Worm (Caenorhabditis elegans): ENCODE measurements around the gene hrde-1.
A peak's percentile ranks its signal among the peaks of the same experiment; 100 is the strongest.

The hrde-1 gene

DNA sequence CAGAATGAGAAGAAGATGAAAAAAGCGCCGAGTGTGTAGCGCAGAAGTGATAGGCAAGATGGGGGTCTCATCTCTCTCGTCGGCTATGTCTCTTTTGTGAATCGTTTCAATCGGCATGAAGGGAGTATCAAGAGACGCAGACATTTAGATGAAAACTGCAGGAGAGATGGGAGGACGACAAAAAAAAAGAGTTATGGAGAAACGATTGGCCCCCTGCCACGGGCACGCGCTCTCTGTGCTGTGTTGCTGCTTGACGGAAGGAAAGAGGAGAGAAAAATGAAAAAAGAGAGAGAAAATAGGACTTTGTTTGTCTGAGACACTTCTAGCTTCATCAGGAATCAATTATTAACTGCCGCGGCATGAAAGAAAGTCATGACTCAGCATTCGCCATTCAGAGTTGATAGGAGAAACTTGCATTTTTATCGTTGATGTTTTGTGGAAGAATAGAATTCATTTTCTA, 47.7 kb upstream of the hrde-1 start (continued):
- TF ChIP-seq nhr-25 (tag; optimal IDR thresholded peaks at IDR 0.05) (peak; percentile 11), unc-62 (GFP tag; optimal IDR thresholded peaks at IDR 0.05) (no peak), mdl-1 (tag; optimal IDR thresholded peaks at IDR 0.05) (peak; percentile 84 to 91), unc-55 (GFP tag; optimal IDR thresholded peaks at IDR 0.05) (peak; percentile 88)

DNA sequence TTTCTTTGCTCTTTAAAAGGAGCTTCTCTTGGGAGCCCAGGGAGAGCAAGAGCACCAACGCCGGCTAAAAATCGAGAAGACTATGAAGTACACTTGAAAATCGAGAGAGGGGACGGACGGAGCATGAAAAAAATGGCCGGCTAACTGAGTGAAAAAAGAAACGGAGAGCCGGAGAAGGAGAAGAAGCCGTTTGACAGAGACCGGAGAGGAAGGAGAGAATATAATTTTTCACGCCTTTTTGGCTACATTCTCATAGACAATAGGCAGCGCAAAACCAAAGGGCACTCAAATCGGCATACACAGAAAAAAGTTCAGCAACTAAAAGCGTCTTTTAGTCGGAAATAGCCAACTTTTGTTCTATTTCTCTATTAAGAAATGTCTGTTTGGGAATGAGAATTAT, 45.6 kb upstream of the hrde-1 start:
- TF ChIP-seq C34F6.9 (tag; optimal IDR thresholded peaks at IDR 0.05) (no peak), mdl-1 (tag; optimal IDR thresholded peaks at IDR 0.05) (peak in 1 of 2 experiments; percentile 16)

DNA sequence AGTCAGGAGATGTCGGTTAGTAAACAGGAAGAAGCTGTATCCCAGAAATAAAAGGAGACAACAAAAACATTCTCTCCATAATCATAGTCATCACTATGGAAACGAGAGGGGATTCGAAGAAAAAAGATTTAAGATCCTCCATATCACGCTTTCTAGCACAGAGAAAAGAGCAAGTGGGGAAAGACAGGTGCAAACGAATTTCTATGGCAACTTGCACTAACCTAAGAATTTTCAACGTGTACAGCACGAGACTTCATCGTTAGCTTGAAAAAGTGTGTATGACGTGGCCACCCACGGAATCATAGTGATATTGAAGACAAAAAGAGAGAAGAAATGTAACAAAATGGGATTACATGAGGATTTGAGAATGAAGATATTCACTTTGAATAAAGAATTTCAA, 44.9 kb upstream of the hrde-1 start:
- TF ChIP-seq C34F6.9 (tag; optimal IDR thresholded peaks at IDR 0.05): peak; percentile 39
- no peak for TF ChIP-seq gmeb-1 (tag; optimal IDR thresholded peaks at IDR 0.05)
- no peak for TF ChIP-seq nhr-11 (tag; optimal IDR thresholded peaks at IDR 0.05)
- TF ChIP-seq lsy-2 (tag; optimal IDR thresholded peaks at IDR 0.05): peak in 1 of 2 experiments; percentile 27
- peak; percentile 5 for TF ChIP-seq crh-2 (tag; optimal IDR thresholded peaks at IDR 0.05)
- no peak for TF ChIP-seq aly-2 (tag; optimal IDR thresholded peaks at IDR 0.05)

DNA sequence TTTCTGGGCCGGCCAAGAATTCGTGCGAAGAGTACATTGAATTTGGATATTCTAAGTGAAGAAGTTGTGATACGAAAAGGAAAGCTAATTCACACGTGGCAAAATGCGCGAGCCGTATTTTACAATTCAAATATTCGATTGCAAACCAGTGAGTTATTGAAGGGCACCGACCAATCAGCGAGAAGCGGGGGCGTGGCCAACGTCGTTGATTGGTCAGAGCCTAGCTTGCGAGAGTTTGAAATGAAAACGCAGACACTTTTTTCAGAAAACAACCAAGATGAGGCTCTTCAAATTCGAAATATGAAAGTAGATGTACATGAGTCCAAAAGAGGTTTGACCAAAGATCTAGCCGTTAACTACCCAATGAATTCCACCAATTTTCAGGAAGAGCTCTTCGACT, 34.7 kb upstream of the hrde-1 start:
- TF ChIP-seq lsy-2 (tag; optimal IDR thresholded peaks at IDR 0.05) (no peak), ceh-16 (tag; optimal IDR thresholded peaks at IDR 0.05) (no peak), nhr-10 (tag; optimal IDR thresholded peaks at IDR 0.05) (no peak), alr-1 (tag; optimal IDR thresholded peaks at IDR 0.05) (no peak), nhr-6 (tag; optimal IDR thresholded peaks at IDR 0.05) (no peak), mab-5 (tag; optimal IDR thresholded peaks at IDR 0.05) (no peak), nhr-129 (tag; optimal IDR thresholded peaks at IDR 0.05) (no peak), egl-27 (tag; optimal IDR thresholded peaks at IDR 0.05) (no peak), ztf-11 (tag; optimal IDR thresholded peaks at IDR 0.05) (no peak), zag-1 (tag; optimal IDR thresholded peaks at IDR 0.05) (no peak), dmd-4 (tag; optimal IDR thresholded peaks at IDR 0.05) (no peak)

DNA sequence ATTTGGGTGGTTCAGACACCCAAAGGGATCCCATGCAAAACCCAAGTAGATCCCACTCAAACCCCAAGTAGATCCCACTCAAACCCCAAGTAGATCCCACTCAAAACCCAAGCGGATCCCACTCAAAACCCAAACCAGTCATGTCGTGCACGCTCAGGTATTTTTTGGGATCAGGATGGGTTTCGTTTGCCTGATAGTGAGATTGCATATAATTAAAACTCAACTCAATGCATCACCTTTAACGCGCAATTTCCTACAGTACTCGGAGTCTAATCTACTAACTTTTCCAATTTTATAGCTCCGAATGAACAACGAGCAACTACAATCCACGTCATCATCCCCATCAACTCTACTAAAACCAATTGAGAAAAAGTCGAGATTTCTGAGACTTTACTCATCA, 33.2 kb upstream of the hrde-1 start, which contains the start of gene phlp-2:
TSS of gene phlp-2 (plus strand) at position 301 of the 400 bp plus-strand sequence.
- TF ChIP-seq unc-55 (GFP tag; optimal IDR thresholded peaks at IDR 0.05): no peak
- TF ChIP-seq aly-2 (tag; optimal IDR thresholded peaks at IDR 0.05): no peak
- no peak for TF ChIP-seq skn-1 (tag; optimal IDR thresholded peaks at IDR 0.05)
- TF ChIP-seq egl-27 (tag; optimal IDR thresholded peaks at IDR 0.05): no peak
- TF ChIP-seq lin-13 (GFP tag; optimal IDR thresholded peaks at IDR 0.05): no peak
- no peak for TF ChIP-seq nhr-12 (tag; optimal IDR thresholded peaks at IDR 0.05)
- no peak for TF ChIP-seq nhr-11 (tag; optimal IDR thresholded peaks at IDR 0.05)
- TF ChIP-seq fos-1 (tag; optimal IDR thresholded peaks at IDR 0.05): no peak
- no peak for TF ChIP-seq C34F6.9 (tag; optimal IDR thresholded peaks at IDR 0.05)

DNA sequence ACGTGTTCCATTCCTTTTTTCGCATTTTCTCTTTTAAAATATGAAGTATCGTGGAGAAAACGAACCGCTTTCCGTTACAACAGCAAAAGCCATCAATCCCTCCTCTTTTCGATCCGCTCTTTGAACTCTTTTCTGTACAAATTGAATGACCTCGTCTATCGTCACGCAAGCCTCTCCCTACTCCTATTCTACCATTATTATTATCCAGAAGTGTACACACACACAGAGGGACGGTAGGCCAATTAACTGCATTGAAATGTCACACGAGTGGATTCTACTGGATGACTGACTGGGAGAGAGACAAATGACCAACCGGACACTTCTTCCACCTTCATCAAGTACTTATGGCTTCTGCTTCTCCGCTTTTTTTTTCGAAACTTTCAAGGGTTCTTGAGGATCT, 32.3 kb upstream of the hrde-1 start:
- TF ChIP-seq nhr-129 (tag; optimal IDR thresholded peaks at IDR 0.05): peak; percentile 8
- TF ChIP-seq lin-39 (tag; optimal IDR thresholded peaks at IDR 0.05): no peak

DNA sequence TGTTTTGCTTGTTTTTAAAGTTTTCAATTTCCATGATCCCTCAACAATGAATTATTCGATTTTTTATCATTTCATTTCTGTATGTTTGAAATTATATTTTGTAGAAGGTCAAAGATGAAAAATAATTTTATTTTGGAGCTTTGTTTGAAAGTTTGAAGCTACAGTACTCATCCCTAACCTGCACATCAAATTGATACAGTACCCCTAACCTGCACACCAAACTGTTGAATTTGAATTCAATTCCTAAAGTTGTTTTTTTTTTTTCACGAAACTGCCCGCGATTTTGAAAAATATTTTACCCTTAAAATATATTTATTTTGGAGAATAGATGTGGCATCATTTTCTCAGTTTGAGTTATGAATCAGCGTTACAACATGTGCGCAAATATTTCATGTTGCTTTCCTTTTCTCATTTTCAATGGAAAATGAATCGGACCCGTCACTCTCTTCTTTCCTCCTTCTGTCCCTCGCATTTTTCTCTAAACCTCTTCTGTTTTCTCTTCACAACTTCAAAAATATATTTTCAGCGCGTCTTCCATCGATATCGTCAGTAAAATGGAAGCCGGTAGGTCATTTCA, 29.9 kb upstream of the hrde-1 start, which contains the start of gene R74.8:
TSS of gene R74.8 (plus strand) at position 527 of the 577 bp plus-strand sequence.
- TF ChIP-seq elt-1 (tag; optimal IDR thresholded peaks at IDR 0.05) (no peak), zag-1 (tag; optimal IDR thresholded peaks at IDR 0.05) (no peak), lsy-2 (tag; optimal IDR thresholded peaks at IDR 0.05) (peak in 1 of 2 experiments; percentile 15), lin-39 (tag; optimal IDR thresholded peaks at IDR 0.05) (no peak), unc-55 (GFP tag; optimal IDR thresholded peaks at IDR 0.05) (peak; percentile 37), blmp-1 (tag; optimal IDR thresholded peaks at IDR 0.05; ENCODE audit: insufficient read depth) (peak; percentile 24), F13H6.1 (tag; optimal IDR thresholded peaks at IDR 0.05) (no peak)

DNA sequence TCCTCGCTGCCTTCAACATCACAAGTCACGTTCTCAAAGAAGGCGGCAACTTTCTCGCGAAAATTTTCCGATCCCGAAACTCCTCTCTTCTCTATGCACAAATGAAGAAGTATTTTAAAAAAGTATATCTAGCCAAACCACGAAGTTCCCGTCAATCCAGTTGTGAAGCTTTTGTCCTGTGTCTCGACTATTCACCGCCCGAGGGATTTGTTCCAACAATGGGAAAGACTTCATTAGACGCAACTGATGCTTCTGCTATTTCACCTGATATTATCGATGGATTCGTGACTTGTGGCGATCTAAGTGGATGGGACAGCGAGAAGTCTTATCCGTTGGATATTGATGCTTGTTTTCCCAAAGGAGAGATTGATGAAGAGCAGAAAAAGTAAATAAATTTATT, 29.0 kb upstream of the hrde-1 start:
- TF ChIP-seq lin-39 (tag; optimal IDR thresholded peaks at IDR 0.05): no peak
- no peak for TF ChIP-seq zag-1 (tag; optimal IDR thresholded peaks at IDR 0.05)
- TF ChIP-seq ztf-11 (tag; optimal IDR thresholded peaks at IDR 0.05): no peak
- no peak for TF ChIP-seq crh-2 (tag; optimal IDR thresholded peaks at IDR 0.05)
- no peak for TF ChIP-seq nhr-77 (tag; optimal IDR thresholded peaks at IDR 0.05)
- TF ChIP-seq sma-9 (GFP tag; optimal IDR thresholded peaks at IDR 0.05): no peak
- no peak for TF ChIP-seq sma-9 (tag; optimal IDR thresholded peaks at IDR 0.05)
- TF ChIP-seq lin-13 (GFP tag; optimal IDR thresholded peaks at IDR 0.05): no peak
- no peak for TF ChIP-seq nhr-12 (tag; optimal IDR thresholded peaks at IDR 0.05)
- no peak for TF ChIP-seq nhr-6 (tag; optimal IDR thresholded peaks at IDR 0.05)
- TF ChIP-seq peb-1 (tag; optimal IDR thresholded peaks at IDR 0.05): no peak
- TF ChIP-seq nhr-23 (tag; optimal IDR thresholded peaks at IDR 0.05): no peak
- no peak for TF ChIP-seq nhr-10 (tag; optimal IDR thresholded peaks at IDR 0.05)
- TF ChIP-seq sma-3 (GFP tag; optimal IDR thresholded peaks at IDR 0.05): no peak
- TF ChIP-seq unc-55 (GFP tag; optimal IDR thresholded peaks at IDR 0.05): no peak
- no peak for TF ChIP-seq C34F6.9 (tag; optimal IDR thresholded peaks at IDR 0.05)
- TF ChIP-seq lsy-2 (tag; optimal IDR thresholded peaks at IDR 0.05): no peak
- no peak for TF ChIP-seq elt-3 (tag; optimal IDR thresholded peaks at IDR 0.05)
